Worm (Caenorhabditis elegans) whole organism, L4/young adult: ENCODE measurements around the gene sec-16A.2.

Experiments
- W03F9.2 ChIP-seq: fragments of 150-350 bp; optimal IDR thresholded peaks from 2 replicates; lab custom pipeline; 2014; ENCODE audit warnings: missing biosample characterization, missing genetic modification characterization
- dao-5 ChIP-seq: sonication (generic microtip); optimal IDR thresholded peaks from 2 replicates; lab custom pipeline; 2016; ENCODE audit warnings: missing genotype, missing genetic modification characterization, moderate library complexity, missing compliant biosample characterization

ce11 chrX:8246126-8246525 lies 40.9 kb upstream of the sec-16A.2 start, which contains the start of gene kqt-2:
- no peak for TF ChIP-seq W03F9.2 (tag; lab: Kevin White, UChicago)
- no peak for TF ChIP-seq dao-5 (tag; lab: Kevin White, UChicago)
